Fruit fly (Drosophila melanogaster) whole organism, wandering third instar larva: ENCODE results near the gene Crg-1.

Source experiments
- Abd-B ChIP-seq: fragments of >200 bp; optimal IDR thresholded peaks from 2 replicates; lab custom pipeline; 2017; ENCODE audit warnings: missing biosample characterization, missing genetic modification characterization
- CG32264 ChIP-seq: fragments of 200-800 bp; sonication (Bioruptor generic); optimal IDR thresholded peaks from 2 replicates; lab custom pipeline; 2016; ENCODE audit warnings: missing biosample characterization, missing genetic modification characterization
- CG9705 ChIP-seq: fragments of 200-800 bp; sonication (Bioruptor generic); optimal IDR thresholded peaks from 2 replicates; lab custom pipeline; 2018; ENCODE audit warnings: missing biosample characterization, mild to moderate bottlenecking, missing genetic modification characterization
- CrebA ChIP-seq: fragments of 200-800 bp; sonication (Bioruptor generic); optimal IDR thresholded peaks from 2 replicates; lab custom pipeline; 2016; ENCODE audit warnings: missing biosample characterization, mild to moderate bottlenecking, missing genetic modification characterization, borderline replicate concordance
- Dfd ChIP-seq: fragments of >200 bp; optimal IDR thresholded peaks from 2 replicates; lab custom pipeline; 2017; ENCODE audit warnings: missing biosample characterization, missing genetic modification characterization
- Dif ChIP-seq: fragments of 200-275, 200-300 bp; sonication (Bioruptor generic); optimal IDR thresholded peaks from 2 replicates; lab custom pipeline; 2018; ENCODE audit warnings: missing biosample characterization, missing genetic modification characterization; ENCODE audit not compliant: partially characterized antibody
- GATAd ChIP-seq: sonication (Bioruptor generic); optimal IDR thresholded peaks from 2 replicates; lab custom pipeline; 2016; ENCODE audit warnings: missing biosample characterization, missing genetic modification characterization
- HLH106 ChIP-seq: fragments of 200-800 bp; optimal IDR thresholded peaks from 3 replicates; lab custom pipeline; 2019; ENCODE audit warnings: missing biosample characterization, mild to moderate bottlenecking, missing genetic modification characterization, moderate library complexity
- Hnf4 ChIP-seq: fragments of 200-800 bp; sonication (Bioruptor generic); optimal IDR thresholded peaks from 2 replicates; lab custom pipeline; 2016; ENCODE audit warnings: missing biosample characterization, mild to moderate bottlenecking, missing genetic modification characterization
- Hr78 ChIP-seq: fragments of >200 bp; optimal IDR thresholded peaks from 2 replicates; lab custom pipeline; 2017; ENCODE audit warnings: missing biosample characterization, missing genetic modification characterization
- Hr83 ChIP-seq: fragments of 200-300 bp; sonication (Bioruptor generic); optimal IDR thresholded peaks from 2 replicates; lab custom pipeline; 2016; ENCODE audit warnings: missing biosample characterization, mild to moderate bottlenecking, missing genetic modification characterization, moderate library complexity; ENCODE audit not compliant: poor library complexity, severe bottlenecking
- Jra ChIP-seq: sonication (Bioruptor generic); optimal IDR thresholded peaks from 2 replicates; lab custom pipeline; 2016; ENCODE audit warnings: missing biosample characterization, missing genetic modification characterization
- Mio ChIP-seq: sonication (Bioruptor generic); optimal IDR thresholded peaks from 2 replicates; lab custom pipeline; 2016; ENCODE audit warnings: missing biosample characterization, missing genetic modification characterization
- Myc ChIP-seq: fragments of >200 bp; optimal IDR thresholded peaks from 2 replicates; lab custom pipeline; 2017
- N ChIP-seq: fragments of >200 bp; optimal IDR thresholded peaks from 2 replicates; lab custom pipeline; 2018; ENCODE audit warnings: missing biosample characterization, missing external identifiers, missing genetic modification characterization
- OdsH ChIP-seq: fragments of 200-800 bp; sonication (Bioruptor generic); optimal IDR thresholded peaks from 2 replicates; lab custom pipeline; 2016; ENCODE audit warnings: missing biosample characterization, mild to moderate bottlenecking, missing genetic modification characterization
- Rel ChIP-seq, 2 experiments: fragments of 200-800 bp; sonication (Bioruptor generic) in 1 of 2; optimal IDR thresholded peaks; 2 replicates in 1 of 2; 3 replicates in 1 of 2; lab custom pipeline; 2016 to 2019; ENCODE audit warnings: mild to moderate bottlenecking in 2 of 2, missing biosample characterization in 2 of 2, missing genetic modification characterization in 2 of 2, moderate library complexity in 1 of 2
- Sp1 ChIP-seq: fragments of 200-800 bp; sonication (Bioruptor generic); optimal IDR thresholded peaks from 3 replicates; lab custom pipeline; 2019; ENCODE audit warnings: missing biosample characterization, mild to moderate bottlenecking, missing genetic modification characterization, moderate library complexity
- Vsx2 ChIP-seq: fragments of 200-300, 225-300 bp; sonication (Bioruptor generic); optimal IDR thresholded peaks from 2 replicates; lab custom pipeline; 2018; ENCODE audit warnings: missing biosample characterization, missing genetic modification characterization; ENCODE audit not compliant: partially characterized antibody
- br ChIP-seq: fragments of 200-800 bp; sonication (Bioruptor generic); optimal IDR thresholded peaks from 2 replicates; lab custom pipeline; 2016; ENCODE audit warnings: missing biosample characterization, missing genetic modification characterization
- brk ChIP-seq: fragments of 200-800 bp; sonication (Bioruptor generic); optimal IDR thresholded peaks from 2 replicates; lab custom pipeline; 2016; ENCODE audit warnings: missing biosample characterization, mild to moderate bottlenecking, missing genetic modification characterization
- dl ChIP-seq, 2 experiments: fragments of 175-275, 200-275 bp in 1 of 2; fragments of 200-275 bp in 1 of 2; sonication (Bioruptor generic); optimal IDR thresholded peaks; lab custom pipeline; 2018; ENCODE audit warnings: mild to moderate bottlenecking in 2 of 2, missing biosample characterization in 2 of 2, missing genetic modification characterization in 2 of 2, moderate library complexity in 2 of 2; ENCODE audit not compliant: partially characterized antibody in 2 of 2, insufficient read depth in 1 of 2
- dmrt93B ChIP-seq: fragments of 200-800 bp; sonication (Bioruptor generic); optimal IDR thresholded peaks from 2 replicates; lab custom pipeline; 2018; ENCODE audit warnings: missing biosample characterization, mild to moderate bottlenecking, missing genetic modification characterization
- dsf ChIP-seq: sonication (Bioruptor generic); optimal IDR thresholded peaks from 2 replicates; lab custom pipeline; 2016; ENCODE audit warnings: missing biosample characterization, missing genetic modification characterization, borderline replicate concordance
- ey ChIP-seq: fragments of 200-800 bp; sonication (Bioruptor generic); optimal IDR thresholded peaks from 2 replicates; lab custom pipeline; 2016; ENCODE audit warnings: missing biosample characterization, missing genetic modification characterization
- foxo ChIP-seq, 2 experiments: fragments of 200-800 bp; sonication (Bioruptor generic); optimal IDR thresholded peaks; 2 replicates in 1 of 2; 3 replicates in 1 of 2; lab custom pipeline; 2016 to 2017; ENCODE audit warnings: missing biosample characterization in 2 of 2, missing genetic modification characterization in 2 of 2
- fru ChIP-seq: fragments of 200-800 bp; sonication (Bioruptor generic); optimal IDR thresholded peaks from 3 replicates; lab custom pipeline; 2016; ENCODE audit warnings: missing biosample characterization, mild to moderate bottlenecking, missing genetic modification characterization
- h ChIP-seq: fragments of 200-800 bp; sonication (Bioruptor generic); optimal IDR thresholded peaks from 3 replicates; lab custom pipeline; 2016; ENCODE audit warnings: missing biosample characterization, mild to moderate bottlenecking, missing genetic modification characterization
- jim ChIP-seq: fragments of 175-275, 200-325 bp; sonication (Bioruptor generic); optimal IDR thresholded peaks from 2 replicates; lab custom pipeline; 2016; ENCODE audit warnings: missing biosample characterization, mild to moderate bottlenecking, missing genetic modification characterization
- lola ChIP-seq: fragments of >200 bp; optimal IDR thresholded peaks from 2 replicates; lab custom pipeline; 2017; ENCODE audit warnings: missing biosample characterization, missing genetic modification characterization
- pan ChIP-seq: fragments of >200 bp; optimal IDR thresholded peaks from 2 replicates; lab custom pipeline; 2017
- psq ChIP-seq: fragments of 200-800 bp; sonication (Bioruptor generic); optimal IDR thresholded peaks from 3 replicates; lab custom pipeline; 2017; ENCODE audit warnings: missing biosample characterization, mild to moderate bottlenecking, missing genetic modification characterization, moderate library complexity
- rgr ChIP-seq: fragments of 200-800 bp; sonication (Bioruptor generic); optimal IDR thresholded peaks from 3 replicates; lab custom pipeline; 2016; ENCODE audit warnings: missing biosample characterization, mild to moderate bottlenecking, missing genetic modification characterization
- sage ChIP-seq: fragments of 200-800 bp; sonication (Bioruptor generic); optimal IDR thresholded peaks from 2 replicates; lab custom pipeline; 2016; ENCODE audit warnings: missing biosample characterization, mild to moderate bottlenecking, missing genetic modification characterization
- sv ChIP-seq: fragments of 200-800 bp; sonication (Bioruptor generic); optimal IDR thresholded peaks from 3 replicates; lab custom pipeline; 2016; ENCODE audit warnings: missing biosample characterization, missing genetic modification characterization
- tai ChIP-seq: sonication (Bioruptor generic); optimal IDR thresholded peaks from 2 replicates; lab custom pipeline; 2016; ENCODE audit warnings: missing biosample characterization, missing genetic modification characterization
- usp ChIP-seq: fragments of >200 bp; optimal IDR thresholded peaks from 2 replicates; lab custom pipeline; 2017; ENCODE audit warnings: missing biosample characterization, missing genetic modification characterization
- woc ChIP-seq: sonication (Bioruptor generic); optimal IDR thresholded peaks from 2 replicates; lab custom pipeline; 2016; ENCODE audit warnings: missing biosample characterization, mild to moderate bottlenecking, missing genetic modification characterization

The Crg-1 gene

DNA sequence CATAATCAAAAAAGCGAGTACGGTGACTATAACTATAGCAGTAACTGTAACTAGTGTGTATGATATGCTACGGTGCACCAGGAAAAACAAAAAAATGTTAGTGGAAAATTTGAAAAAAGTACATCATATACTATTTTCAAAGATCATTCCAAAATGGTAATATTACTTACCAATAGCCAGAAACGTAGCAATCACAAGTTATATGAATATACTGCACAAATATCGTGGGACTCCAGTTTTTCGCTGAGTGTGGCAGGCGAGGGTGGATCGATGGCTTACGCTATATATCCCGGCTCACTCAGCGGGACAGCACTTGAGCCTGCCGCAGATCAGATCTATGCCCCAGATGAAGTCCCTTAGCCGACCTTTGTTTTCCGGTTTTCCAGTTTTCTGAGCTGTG lies 44.6 kb downstream of the Crg-1 start:
- no peak for TF ChIP-seq Sp1 (GFP tag; lab: Kevin White, UChicago)
- no peak for TF ChIP-seq GATAd
- TF ChIP-seq fru (GFP tag; lab: Kevin White, UChicago): no peak
- no peak for TF ChIP-seq psq
- TF ChIP-seq brk (GFP tag; lab: Kevin White, UChicago): no peak
- TF ChIP-seq CG32264 (GFP tag; lab: Kevin White, UChicago): no peak
- no peak for TF ChIP-seq h (GFP tag; lab: Kevin White, UChicago)
- TF ChIP-seq rgr: no peak
- no peak for TF ChIP-seq tai (GFP tag; lab: Kevin White, UChicago)

- TF ChIP-seq dsf: no peak
- TF ChIP-seq pan (lab: Kevin White, UChicago): no peak
- peak; percentile 14 for TF ChIP-seq rgr
- no peak for TF ChIP-seq CG32264 (GFP tag; lab: Kevin White, UChicago)
- no peak for TF ChIP-seq Vsx2 (GFP tag; lab: Kevin White, UChicago)
- no peak for TF ChIP-seq sage
- TF ChIP-seq brk (GFP tag; lab: Kevin White, UChicago): no peak
- TF ChIP-seq tai (GFP tag; lab: Kevin White, UChicago): no peak
- no peak for TF ChIP-seq Dif
- no peak for TF ChIP-seq ey (GFP tag; lab: Kevin White, UChicago)
- no peak for TF ChIP-seq woc (GFP tag; lab: Kevin White, UChicago)
- TF ChIP-seq Hr78 (GFP tag; lab: Kevin White, UChicago): no peak
- no peak for TF ChIP-seq Dfd (GFP tag; lab: Kevin White, UChicago)
- no peak for TF ChIP-seq Mio (GFP tag; lab: Kevin White, UChicago)
- no peak for TF ChIP-seq usp (GFP tag; lab: Kevin White, UChicago)
- TF ChIP-seq Hnf4 (GFP tag; lab: Kevin White, UChicago): peak; percentile 26
- no peak for TF ChIP-seq fru (GFP tag; lab: Kevin White, UChicago)
- no peak for TF ChIP-seq Rel (GFP tag; optimal IDR thresholded peaks at IDR 0.05; lab: Kevin White, UChicago)
- TF ChIP-seq Rel (tag; optimal IDR thresholded peaks at IDR 0.05; lab: Kevin White, UChicago): no peak
- TF ChIP-seq sv (GFP tag; lab: Kevin White, UChicago): peak; percentile 79
- peak; percentile 4 for TF ChIP-seq dmrt93B (GFP tag; lab: Kevin White, UChicago)
- TF ChIP-seq Abd-B: no peak
- peak; percentile 13 for TF ChIP-seq HLH106
- no peak for TF ChIP-seq jim
- TF ChIP-seq Jra (GFP tag; lab: Kevin White, UChicago): no peak
- TF ChIP-seq OdsH (GFP tag; lab: Kevin White, UChicago): no peak
- no peak for TF ChIP-seq GATAd
- peak; percentile 32 for TF ChIP-seq h (GFP tag; lab: Kevin White, UChicago)
- peak; percentile 7 for TF ChIP-seq br (GFP tag; lab: Kevin White, UChicago)
- TF ChIP-seq N (GFP tag; lab: Kevin White, UChicago): no peak
- no peak for TF ChIP-seq dl (GFP tag; optimal IDR thresholded peaks at IDR 0.05; lab: Kevin White, UChicago; ENCODE audit: insufficient read depth in 1 of 2, partially characterized antibody in 2 of 2)
- no peak for TF ChIP-seq Myc (lab: Kevin White, UChicago)
- no peak for TF ChIP-seq Hr83 (GFP tag; lab: Kevin White, UChicago)
- TF ChIP-seq CG9705 (GFP tag; lab: Kevin White, UChicago): no peak
- no peak for TF ChIP-seq CrebA
- no peak for TF ChIP-seq lola (GFP tag; lab: Kevin White, UChicago)
- no peak for TF ChIP-seq psq
- TF ChIP-seq foxo (GFP tag; optimal IDR thresholded peaks at IDR 0.05; lab: Kevin White, UChicago): no peak
- peak; percentile 27 for TF ChIP-seq Sp1 (GFP tag; lab: Kevin White, UChicago)
Observed at dm6 chrX:3838648-3839047, 45.6 kb downstream of the Crg-1 start.

dm6 chrX:3840962-3841361 lies 47.9 kb downstream of the Crg-1 start:
- peak; percentile 56 for TF ChIP-seq Vsx2 (GFP tag; lab: Kevin White, UChicago)
- no peak for TF ChIP-seq lola (GFP tag; lab: Kevin White, UChicago)
- TF ChIP-seq CrebA: peak; percentile 29
- no peak for TF ChIP-seq HLH106
- no peak for TF ChIP-seq Abd-B
- peak; percentile 54 for TF ChIP-seq fru (GFP tag; lab: Kevin White, UChicago)
- TF ChIP-seq psq: no peak
- no peak for TF ChIP-seq pan (lab: Kevin White, UChicago)
- no peak for TF ChIP-seq dmrt93B (GFP tag; lab: Kevin White, UChicago)
- peak; percentile 48 for TF ChIP-seq Dif
- TF ChIP-seq CG9705 (GFP tag; lab: Kevin White, UChicago): no peak
- TF ChIP-seq Hr78 (GFP tag; lab: Kevin White, UChicago): no peak
- no peak for TF ChIP-seq jim
- no peak for TF ChIP-seq Myc (lab: Kevin White, UChicago)
- no peak for TF ChIP-seq usp (GFP tag; lab: Kevin White, UChicago)
- peak; percentile 56 for TF ChIP-seq Rel (GFP tag; optimal IDR thresholded peaks at IDR 0.05; lab: Kevin White, UChicago)
- TF ChIP-seq Rel (tag; optimal IDR thresholded peaks at IDR 0.05; lab: Kevin White, UChicago): no peak
- TF ChIP-seq brk (GFP tag; lab: Kevin White, UChicago): peak; percentile 67
- peak; percentile 7 for TF ChIP-seq h (GFP tag; lab: Kevin White, UChicago)
- no peak for TF ChIP-seq ey (GFP tag; lab: Kevin White, UChicago)
- no peak for TF ChIP-seq Jra (GFP tag; lab: Kevin White, UChicago)
- TF ChIP-seq Sp1 (GFP tag; lab: Kevin White, UChicago): peak; percentile 17
- no peak for TF ChIP-seq sv (GFP tag; lab: Kevin White, UChicago)
- TF ChIP-seq Hr83 (GFP tag; lab: Kevin White, UChicago): no peak
- TF ChIP-seq dl (GFP tag; optimal IDR thresholded peaks at IDR 0.05; lab: Kevin White, UChicago; ENCODE audit: insufficient read depth in 1 of 2, partially characterized antibody in 2 of 2): no peak
- no peak for TF ChIP-seq woc (GFP tag; lab: Kevin White, UChicago)
